Fruit fly (Drosophila melanogaster) whole organism, prepupa: ENCODE data around the gene yellow-e2.

Source experiments
- CG10631 ChIP-seq: fragments of 200-800 bp; sonication (Bioruptor generic); optimal IDR thresholded peaks from 2 replicates; lab custom pipeline; 2016; ENCODE audit warnings: missing biosample characterization, missing genetic modification characterization
- CG10669 ChIP-seq: fragments of 200-800 bp; sonication (Bioruptor generic); optimal IDR thresholded peaks from 3 replicates; lab custom pipeline; 2018; ENCODE audit warnings: missing biosample characterization, mild to moderate bottlenecking, missing genetic modification characterization, moderate library complexity
- CG11762 ChIP-seq: fragments of 200-800 bp; sonication (Bioruptor generic); optimal IDR thresholded peaks from 3 replicates; lab custom pipeline; 2016; ENCODE audit warnings: missing biosample characterization, missing genetic modification characterization; ENCODE audit not compliant: insufficient read depth
- CG1621 ChIP-seq: fragments of 200-800 bp; sonication (Bioruptor generic); optimal IDR thresholded peaks from 3 replicates; lab custom pipeline; 2018; ENCODE audit warnings: missing biosample characterization, mild to moderate bottlenecking, missing genetic modification characterization
- CG16779 ChIP-seq: fragments of 200-800 bp; sonication (Bioruptor generic); optimal IDR thresholded peaks from 3 replicates; lab custom pipeline; 2017; ENCODE audit warnings: missing biosample characterization, mild to moderate bottlenecking, missing genetic modification characterization
- CG3032 ChIP-seq: fragments of 200-800 bp; optimal IDR thresholded peaks from 2 replicates; lab custom pipeline; 2019; ENCODE audit warnings: missing biosample characterization, mild to moderate bottlenecking, missing genetic modification characterization, moderate library complexity
- CG31627 ChIP-seq: fragments of 200-800 bp; sonication (Bioruptor generic); optimal IDR thresholded peaks from 3 replicates; lab custom pipeline; 2016; ENCODE audit warnings: missing biosample characterization, missing genetic modification characterization
- CG32006 ChIP-seq: fragments of 200-800 bp; sonication (Bioruptor generic); optimal IDR thresholded peaks from 3 replicates; lab custom pipeline; 2017; ENCODE audit warnings: missing biosample characterization, mild to moderate bottlenecking, missing genetic modification characterization
- CG34406 ChIP-seq: fragments of 200-800 bp; sonication (Bioruptor generic); optimal IDR thresholded peaks from 3 replicates; lab custom pipeline; 2016; ENCODE audit warnings: missing biosample characterization, missing genetic modification characterization
- CG3919 ChIP-seq: fragments of 200-800 bp; sonication (Bioruptor generic); optimal IDR thresholded peaks from 3 replicates; lab custom pipeline; 2016; ENCODE audit warnings: missing biosample characterization, missing genetic modification characterization
- CG4318 ChIP-seq: fragments of 200-800 bp; sonication (Bioruptor generic); optimal IDR thresholded peaks from 3 replicates; lab custom pipeline; 2017; ENCODE audit warnings: missing biosample characterization, mild to moderate bottlenecking, missing genetic modification characterization
- CG6276 ChIP-seq: fragments of 200-800 bp; sonication (Bioruptor generic); optimal IDR thresholded peaks from 2 replicates; lab custom pipeline; 2017; ENCODE audit warnings: missing biosample characterization, mild to moderate bottlenecking, missing genetic modification characterization
- CG6854 ChIP-seq: fragments of 200-800 bp; sonication (Bioruptor generic); optimal IDR thresholded peaks from 2 replicates; lab custom pipeline; 2017; ENCODE audit warnings: missing biosample characterization, mild to moderate bottlenecking, missing genetic modification characterization
- CG8119 ChIP-seq: fragments of 200-800 bp; sonication (Bioruptor generic); IDR thresholded peaks from 3 replicates; pipeline ENCODE4 v1.3.6; 2022; ENCODE audit warnings: missing biosample characterization, missing genetic modification characterization
- CG8319 ChIP-seq: fragments of 200-800 bp; sonication (Bioruptor generic); optimal IDR thresholded peaks from 3 replicates; lab custom pipeline; 2016; ENCODE audit warnings: missing biosample characterization, missing genetic modification characterization
- Eip93F ChIP-seq: fragments of 200-800 bp; sonication (Bioruptor generic); optimal IDR thresholded peaks from 2 replicates; lab custom pipeline; 2016; ENCODE audit warnings: missing biosample characterization, mild to moderate bottlenecking, missing genetic modification characterization
- Ets96B ChIP-seq: fragments of 200-800 bp; optimal IDR thresholded peaks from 2 replicates; lab custom pipeline; 2019; ENCODE audit warnings: missing biosample characterization, mild to moderate bottlenecking, missing genetic modification characterization, moderate library complexity
- Gug ChIP-seq: fragments of 200-800 bp; sonication (Bioruptor generic); IDR thresholded peaks from 2 replicates; pipeline ENCODE4 v1.3.6; 2022; ENCODE audit warnings: missing biosample characterization, missing genetic modification characterization
- Hr38 ChIP-seq: sonication (Bioruptor generic); optimal IDR thresholded peaks from 2 replicates; lab custom pipeline; 2016; ENCODE audit warnings: missing biosample characterization, missing genetic modification characterization
- Hr39 ChIP-seq: fragments of 200-800 bp; sonication (Bioruptor generic); optimal IDR thresholded peaks from 2 replicates; lab custom pipeline; 2016; ENCODE audit warnings: missing biosample characterization, missing genetic modification characterization
- Hr4 ChIP-seq: fragments of 200-800 bp; sonication (Bioruptor generic); optimal IDR thresholded peaks from 3 replicates; lab custom pipeline; 2016; ENCODE audit warnings: missing biosample characterization, missing genetic modification characterization
- Lpt ChIP-seq: fragments of 200-800 bp; sonication (Bioruptor generic); optimal IDR thresholded peaks from 3 replicates; lab custom pipeline; 2016; ENCODE audit warnings: missing biosample characterization, missing genetic modification characterization
- OdsH ChIP-seq: fragments of 200-800 bp; sonication (Bioruptor generic); optimal IDR thresholded peaks from 3 replicates; lab custom pipeline; 2016; ENCODE audit warnings: missing biosample characterization, missing genetic modification characterization
- Sox102F ChIP-seq: fragments of 200-800 bp; sonication (Bioruptor generic); optimal IDR thresholded peaks from 2 replicates; lab custom pipeline; 2016; ENCODE audit warnings: missing biosample characterization, mild to moderate bottlenecking, missing genetic modification characterization
- acj6 ChIP-seq: fragments of 200-800 bp; sonication (Bioruptor generic); optimal IDR thresholded peaks from 3 replicates; lab custom pipeline; 2016; ENCODE audit warnings: missing biosample characterization, missing genetic modification characterization
- cyc ChIP-seq: fragments of 200-800 bp; sonication (Bioruptor generic); optimal IDR thresholded peaks from 3 replicates; lab custom pipeline; 2016; ENCODE audit warnings: missing biosample characterization, missing genetic modification characterization
- dac ChIP-seq: fragments of 200-800 bp; sonication (Bioruptor generic); optimal IDR thresholded peaks from 2 replicates; lab custom pipeline; 2017; ENCODE audit warnings: missing biosample characterization, mild to moderate bottlenecking, missing genetic modification characterization
- dsx ChIP-seq: fragments of 200-800 bp; optimal IDR thresholded peaks from 3 replicates; lab custom pipeline; 2019; ENCODE audit warnings: missing biosample characterization, mild to moderate bottlenecking, missing genetic modification characterization, moderate library complexity; ENCODE audit not compliant: poor library complexity, severe bottlenecking
- eg ChIP-seq: fragments of 200-800 bp; sonication (Bioruptor generic); IDR thresholded peaks from 3 replicates; pipeline ENCODE4 v1.3.6; 2022; ENCODE audit warnings: missing biosample characterization, missing genetic modification characterization
- fd85E ChIP-seq: fragments of 200-800 bp; sonication (Bioruptor generic); optimal IDR thresholded peaks from 3 replicates; lab custom pipeline; 2016; ENCODE audit warnings: missing biosample characterization, missing genetic modification characterization
- fkh ChIP-seq: fragments of 200-800 bp; sonication (Bioruptor generic); optimal IDR thresholded peaks from 3 replicates; lab custom pipeline; 2017; ENCODE audit warnings: missing biosample characterization, mild to moderate bottlenecking, missing genetic modification characterization, moderate library complexity
- lz ChIP-seq: fragments of 200-800 bp; sonication (Bioruptor generic); optimal IDR thresholded peaks from 3 replicates; lab custom pipeline; 2016; ENCODE audit warnings: missing biosample characterization, missing genetic modification characterization
- pdm3 ChIP-seq: fragments of 200-800 bp; sonication (Bioruptor generic); optimal IDR thresholded peaks from 3 replicates; lab custom pipeline; 2016; ENCODE audit warnings: missing biosample characterization, missing genetic modification characterization
- salr ChIP-seq, 2 experiments: fragments of 200-800 bp; sonication (Bioruptor generic); optimal IDR thresholded peaks; 3 replicates each; lab custom pipeline; 2016 to 2018; ENCODE audit warnings: missing biosample characterization in 2 of 2, missing genetic modification characterization in 2 of 2, mild to moderate bottlenecking in 1 of 2
- ss ChIP-seq, 2 experiments: fragments of 200-800 bp; sonication (Bioruptor generic); optimal IDR thresholded peaks; 2 replicates in 1 of 2; 3 replicates in 1 of 2; lab custom pipeline; 2017 to 2018; ENCODE audit warnings: mild to moderate bottlenecking in 2 of 2, missing biosample characterization in 2 of 2, missing genetic modification characterization in 2 of 2, moderate library complexity in 1 of 2
- svp ChIP-seq: fragments of 200-800 bp; sonication (Bioruptor generic); peaks from one replicate; lab custom pipeline; 2016; ENCODE audit warnings: missing biosample characterization, missing genetic modification characterization

The yellow-e2 gene

dm6 chr3R:13364175-13365174 lies 42.3 kb downstream of the yellow-e2 start, which contains the start of gene Dic1 (continued):
- TF ChIP-seq CG10631 (GFP tag; lab: Kevin White, UChicago) (peak; percentile 96), CG8119 (GFP tag; lab: Robert Waterston, UW) (peak; percentile 96), Ets96B (peak; percentile 95), CG34406 (GFP tag; lab: Kevin White, UChicago) (peak; percentile 98), CG10669 (GFP tag; lab: Kevin White, UChicago) (peak; percentile 96), CG1621 (peak; percentile 79), CG6854 (peak; percentile 96), Lpt (GFP tag; lab: Kevin White, UChicago) (peak; percentile 98), pdm3 (GFP tag; lab: Kevin White, UChicago) (peak; percentile 97), cyc (GFP tag; lab: Kevin White, UChicago) (peak; percentile 96), dac (GFP tag; lab: Kevin White, UChicago) (peak; percentile 95), Sox102F (GFP tag; lab: Kevin White, UChicago) (peak; percentile 97), OdsH (GFP tag; lab: Kevin White, UChicago) (peak; percentile 98), dsx (GFP tag; lab: Kevin White, UChicago) (peak; percentile 85), Eip93F (GFP tag; lab: Kevin White, UChicago) (peak; percentile 89), CG16779 (tag; lab: Kevin White, UChicago) (peak; percentile 93), salr (GFP tag; optimal IDR thresholded peaks at IDR 0.05; lab: Kevin White, UChicago) (peak; percentile 78 to 98), ss (GFP tag; optimal IDR thresholded peaks at IDR 0.05; lab: Kevin White, UChicago) (peak; percentile 83 to 93), Hr4 (GFP tag; lab: Kevin White, UChicago) (peak; percentile 98), CG3032 (tag; lab: Kevin White, UChicago) (peak; percentile 94), Hr39 (peak; percentile 96), CG31627 (GFP tag; lab: Kevin White, UChicago) (peak; percentile 96), Hr38 (GFP tag; lab: Kevin White, UChicago) (peak; percentile 26), lz (GFP tag; lab: Kevin White, UChicago) (peak; percentile 97), eg (GFP tag; lab: Robert Waterston, UW) (peak; percentile 93), CG4318 (peak; percentile 98), CG3919 (GFP tag; lab: Kevin White, UChicago) (peak; percentile 98), CG8319 (GFP tag; lab: Kevin White, UChicago) (peak; percentile 97), Gug (peak; percentile 87), fkh (GFP tag; lab: Kevin White, UChicago) (peak; percentile 66)
- TF ChIP-seq, all 60 proteins: peak for 60

- no peak for TF ChIP-seq Hr39
- TF ChIP-seq CG32006, result no peak
- no peak for TF ChIP-seq Hr4 (GFP tag; lab: Kevin White, UChicago)
- TF ChIP-seq acj6 (GFP tag; lab: Kevin White, UChicago), result no peak
- TF ChIP-seq CG11762 (GFP tag; lab: Kevin White, UChicago), result no peak
- TF ChIP-seq svp (GFP tag; lab: Kevin White, UChicago), result no peak
- TF ChIP-seq Eip93F (GFP tag; lab: Kevin White, UChicago), result no peak
- no peak for TF ChIP-seq CG6276
- TF ChIP-seq fd85E (GFP tag; lab: Kevin White, UChicago), result no peak
Measured at dm6 chr3R:13363347-13363994, 43.3 kb downstream of the yellow-e2 start.
